Worm (Caenorhabditis elegans) whole organism, L3 larva: ENCODE data around the gene R07E5.7.

Experiments used
- elt-1 ChIP-seq: fragments of 150-350 bp; optimal IDR thresholded peaks from 2 replicates; lab custom pipeline; 2014; ENCODE audit warnings: missing biosample characterization, missing genetic modification characterization
- elt-3 ChIP-seq, 3 experiments: fragments of 150-350 bp in 1 of 3; sonication (generic microtip) in 2 of 3; optimal IDR thresholded peaks; 2 replicates in 2 of 3; 4 replicates in 1 of 3; lab custom pipeline; 2014 to 2017; ENCODE audit warnings: missing biosample characterization in 3 of 3, missing genetic modification characterization in 3 of 3
- fkh-10 ChIP-seq: sonication (generic microtip); optimal IDR thresholded peaks from 2 replicates; lab custom pipeline; 2017; ENCODE audit warnings: missing biosample characterization, missing genetic modification reagents, missing genetic modification characterization
- skn-1 ChIP-seq: fragments of 150-350 bp; optimal IDR thresholded peaks from 2 replicates; lab custom pipeline; 2014; ENCODE audit warnings: missing biosample characterization, missing genetic modification characterization

- TF ChIP-seq elt-1 = no peak
- no peak for TF ChIP-seq skn-1
- no peak for TF ChIP-seq fkh-10 (GFP tag; lab: Kevin White, UChicago)
- no peak for TF ChIP-seq elt-3 (tag; optimal IDR thresholded peaks at IDR 0.05; lab: Kevin White, UChicago)
Observed at ce11 chrIII:4468390-4468789, 49.4 kb upstream of the R07E5.7 start.
